Worm (Caenorhabditis elegans): Measurements from ENCODE around the gene frk-1.

Gene frk-1

ce11 chrIV:10080816-10081215 is 37.8 kb downstream of the frk-1 start, which contains the start of gene W01B6.6:
Gene W01B6.6 (plus strand): TSS chrIV:10081116.
- TF ChIP-seq sptf-1 (tag; optimal IDR thresholded peaks at IDR 0.05) = no peak
- TF ChIP-seq lin-13 (tag; optimal IDR thresholded peaks at IDR 0.05) = no peak
- TF ChIP-seq nhr-28 (tag; optimal IDR thresholded peaks at IDR 0.05) = no peak
- no peak for TF ChIP-seq ceh-43 (GFP tag; optimal IDR thresholded peaks at IDR 0.05)
- TF ChIP-seq snpc-4 (tag; optimal IDR thresholded peaks at IDR 0.05) = no peak
- TF ChIP-seq tbx-8 (GFP tag; optimal IDR thresholded peaks at IDR 0.05) = no peak
- no peak for TF ChIP-seq blmp-1 (tag; optimal IDR thresholded peaks at IDR 0.05)
- TF ChIP-seq nhr-237 (tag; optimal IDR thresholded peaks at IDR 0.05) = no peak
- TF ChIP-seq flh-1 (GFP tag; optimal IDR thresholded peaks at IDR 0.05) = no peak
- TF ChIP-seq mep-1 (tag; optimal IDR thresholded peaks at IDR 0.05) = no peak
- no peak for TF ChIP-seq ces-1 (GFP tag; optimal IDR thresholded peaks at IDR 0.05)
- no peak for TF ChIP-seq ham-2 (GFP tag; optimal IDR thresholded peaks at IDR 0.05)
- TF ChIP-seq elt-1 (tag; optimal IDR thresholded peaks at IDR 0.05; ENCODE audit: borderline replicate concordance, insufficient read depth) = no peak

DNA sequence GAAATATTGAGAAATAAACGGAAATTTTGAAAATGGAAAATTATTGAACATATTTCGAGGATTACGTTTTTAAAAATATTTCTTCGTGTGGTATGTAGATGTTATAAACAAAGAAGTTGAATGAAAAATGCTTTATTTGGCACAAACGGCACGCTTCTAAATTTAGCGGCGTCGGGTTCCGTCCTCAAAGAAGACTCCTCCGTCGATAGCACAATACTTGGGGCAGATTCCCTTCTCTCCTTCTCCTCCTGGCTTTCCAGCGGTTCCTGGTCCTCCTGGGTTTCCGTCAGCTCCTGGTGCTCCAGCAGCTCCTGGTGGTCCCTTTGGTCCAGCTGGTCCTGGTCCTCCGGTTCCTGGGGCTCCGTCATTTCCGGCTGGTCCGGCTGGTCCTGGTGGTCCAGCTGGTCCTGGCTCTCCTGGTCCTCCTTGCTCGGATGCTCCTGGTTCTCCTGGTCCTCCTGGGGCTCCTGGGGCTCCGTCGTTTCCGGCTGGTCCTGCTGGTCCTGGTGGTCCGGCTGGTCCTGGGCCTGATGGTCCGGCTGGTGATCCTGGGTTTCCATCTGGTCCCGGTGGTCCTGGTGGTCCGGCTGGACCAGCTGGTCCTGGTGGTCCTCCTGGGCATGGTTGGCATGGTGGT is 41.5 kb downstream of the frk-1 start, which contains the start of gene W01B6.8:
W01B6.8 (minus strand) TSS at position 51 of the 637 bp plus-strand sequence.
- TF ChIP-seq lin-13 (tag; optimal IDR thresholded peaks at IDR 0.05) (no peak), ham-2 (GFP tag; optimal IDR thresholded peaks at IDR 0.05) (no peak), snpc-4 (tag; optimal IDR thresholded peaks at IDR 0.05) (no peak), unc-39 (tag; optimal IDR thresholded peaks at IDR 0.05) (no peak), drap-1 (GFP tag; optimal IDR thresholded peaks at IDR 0.05) (no peak), ceh-39 (tag; optimal IDR thresholded peaks at IDR 0.05) (no peak), elt-3 (tag; optimal IDR thresholded peaks at IDR 0.05) (no peak), M03D4.4 (tag; optimal IDR thresholded peaks at IDR 0.05) (no peak), unc-62 (GFP tag; optimal IDR thresholded peaks at IDR 0.05) (no peak)

DNA sequence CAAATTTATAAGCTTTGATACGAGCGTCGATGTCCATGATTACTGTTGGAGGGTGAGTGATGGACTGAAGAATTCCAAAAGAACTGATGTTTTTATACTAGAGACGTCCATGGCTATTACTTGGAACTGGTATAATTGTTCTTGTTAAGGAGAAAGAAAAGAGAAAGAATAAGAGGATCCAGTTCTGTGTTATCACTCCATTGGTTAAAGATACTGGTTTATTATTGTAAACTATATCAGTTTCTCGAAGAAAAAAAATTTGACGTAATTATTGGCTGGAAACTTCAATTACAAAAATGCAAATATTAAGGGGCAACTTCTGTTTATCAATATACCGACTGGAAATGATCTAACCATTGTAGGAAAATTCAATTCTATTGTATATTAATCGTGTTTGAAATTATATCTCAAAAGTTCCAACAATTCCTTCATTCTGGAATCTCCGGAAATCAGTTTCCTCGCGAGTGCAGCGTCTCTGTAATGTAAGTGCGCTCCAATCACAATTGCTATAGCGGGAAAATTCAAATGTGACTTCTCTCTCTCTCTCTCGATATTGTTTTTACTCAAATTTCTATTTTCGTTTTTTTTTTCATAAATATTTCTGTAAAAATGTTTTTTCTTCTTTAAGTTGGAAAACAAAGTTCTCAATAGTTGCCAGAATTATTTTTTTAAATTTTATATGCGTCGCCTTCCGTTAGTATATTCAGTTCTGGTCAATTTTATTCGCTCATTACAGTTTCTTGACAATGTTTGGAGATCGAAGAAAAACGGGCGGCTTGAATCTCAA is 42.6 kb downstream of the frk-1 start, which contains the start of the genes col-2 and ndc-80:
col-2 (minus strand) TSS at position 51 of the 787 bp plus-strand sequence.
ndc-80 (plus strand) TSS at position 737 of the 787 bp plus-strand sequence.
- TF ChIP-seq bed-3 (GFP tag; optimal IDR thresholded peaks at IDR 0.05) (no peak), lsy-2 (tag; optimal IDR thresholded peaks at IDR 0.05) (peak; percentile 75), unc-120 (tag; optimal IDR thresholded peaks at IDR 0.05; ENCODE audit: poor library complexity, severe bottlenecking) (peak; percentile 78), sptf-1 (tag; optimal IDR thresholded peaks at IDR 0.05) (no peak), mls-2 (tag; optimal IDR thresholded peaks at IDR 0.05) (no peak), ceh-39 (tag; optimal IDR thresholded peaks at IDR 0.05) (peak; percentile 88), ceh-43 (GFP tag; optimal IDR thresholded peaks at IDR 0.05) (no peak), mep-1 (tag; optimal IDR thresholded peaks at IDR 0.05) (no peak), cnd-1 (tag; optimal IDR thresholded peaks at IDR 0.05) (no peak), flh-1 (GFP tag; optimal IDR thresholded peaks at IDR 0.05) (no peak), lin-32 (GFP tag; optimal IDR thresholded peaks at IDR 0.05) (no peak), unc-62 (GFP tag; optimal IDR thresholded peaks at IDR 0.05) (peak; percentile 20), tbx-8 (GFP tag; optimal IDR thresholded peaks at IDR 0.05) (no peak), elt-3 (tag; optimal IDR thresholded peaks at IDR 0.05) (no peak), nhr-76 (tag; optimal IDR thresholded peaks at IDR 0.05) (no peak), sem-2 (GFP tag; optimal IDR thresholded peaks at IDR 0.05) (no peak), nhr-12 (tag; optimal IDR thresholded peaks at IDR 0.05) (no peak), M03D4.4 (tag; optimal IDR thresholded peaks at IDR 0.05) (no peak), ces-1 (GFP tag; optimal IDR thresholded peaks at IDR 0.05) (peak; percentile 60), blmp-1 (tag; optimal IDR thresholded peaks at IDR 0.05) (no peak), snpc-4 (tag; optimal IDR thresholded peaks at IDR 0.05) (no peak), lin-13 (tag; optimal IDR thresholded peaks at IDR 0.05) (no peak), ceh-83 (GFP tag; optimal IDR thresholded peaks at IDR 0.05) (no peak), hlh-1 (tag; optimal IDR thresholded peaks at IDR 0.05) (no peak), nhr-237 (tag; optimal IDR thresholded peaks at IDR 0.05) (peak; percentile 65), pha-4 (tag; optimal IDR thresholded peaks at IDR 0.05) (peak; percentile 44), ztf-11 (tag; optimal IDR thresholded peaks at IDR 0.05) (no peak)
